Worm (Caenorhabditis elegans): ENCODE data around the gene mppb-1.

DNA sequence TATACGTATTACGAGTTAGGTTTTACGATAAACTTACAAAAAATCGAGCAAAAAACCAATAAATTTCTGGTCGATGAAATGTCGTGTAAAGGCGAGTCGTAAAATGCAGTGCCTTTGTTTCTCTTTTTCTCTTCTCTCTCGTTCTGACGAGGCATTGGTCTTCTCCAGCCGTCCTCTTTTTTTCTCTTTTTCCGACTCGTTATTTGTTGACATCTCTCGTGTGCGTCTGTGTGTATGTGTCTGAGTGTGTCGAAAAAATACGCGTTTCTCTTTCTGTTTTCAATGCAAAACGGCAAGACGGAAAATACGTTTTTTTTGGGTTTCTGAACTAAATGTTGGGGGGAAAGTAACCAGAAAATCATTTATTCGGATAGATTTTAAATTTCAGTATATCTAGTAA is 41.9 kb upstream of the mppb-1 start, which contains the start of gene C53D6.6:
- TF ChIP-seq mdl-1 (tag; optimal IDR thresholded peaks at IDR 0.05) = no peak
- no peak for TF ChIP-seq nhr-25 (tag; optimal IDR thresholded peaks at IDR 0.05)
